Worm (Caenorhabditis elegans) whole organism, L4 larva: ENCODE measurements around the gene C30G4.4.
A peak's percentile ranks its signal among the peaks of the same experiment; 100 is the strongest.

Source experiments
- F10B5.3 ChIP-seq: sonication (generic microtip); optimal IDR thresholded peaks from 2 replicates; lab custom pipeline; 2016; ENCODE audit warnings: mild to moderate bottlenecking, missing genetic modification characterization, missing compliant biosample characterization
- T20F7.1 ChIP-seq: fragments of 200-800 bp; sonication (Bioruptor generic); optimal IDR thresholded peaks from 2 replicates; lab custom pipeline; 2018; ENCODE audit warnings: mild to moderate bottlenecking, missing genetic modification characterization, missing compliant biosample characterization
- Y105C5A.15 ChIP-seq: fragments of 200-800 bp; sonication (Bioruptor generic); IDR thresholded peaks from 2 replicates; pipeline ENCODE4 v1.3.6; 2022; ENCODE audit warnings: missing genetic modification characterization, missing compliant biosample characterization
- aha-1 ChIP-seq: fragments of 150-350 bp; peaks from one replicate; lab custom pipeline; 2014; ENCODE audit warnings: missing biosample characterization, missing genetic modification characterization
- ama-1 ChIP-seq: fragments of 150-350 bp; optimal IDR thresholded peaks from 2 replicates; lab custom pipeline; 2014; ENCODE audit warnings: inconsistent platforms, mixed read lengths
- ceh-44 ChIP-seq: fragments of 200-800 bp; sonication (Bioruptor generic); IDR thresholded peaks from 2 replicates; pipeline ENCODE4 v1.3.6; 2022; ENCODE audit warnings: missing genetic modification reagents, missing genetic modification characterization, missing compliant biosample characterization
- ceh-82 ChIP-seq: sonication (generic microtip); optimal IDR thresholded peaks from 2 replicates; lab custom pipeline; 2017; ENCODE audit warnings: missing biosample characterization, missing genetic modification characterization
- ces-1 ChIP-seq: fragments of 150-350 bp; sonication (generic microtip); optimal IDR thresholded peaks from 4 replicates; lab custom pipeline; 2014; ENCODE audit warnings: missing biosample characterization, missing genetic modification reagents, missing genetic modification characterization
- daf-12 ChIP-seq: fragments of 150-350 bp; optimal IDR thresholded peaks from 2 replicates; lab custom pipeline; 2014; ENCODE audit warnings: missing biosample characterization, missing genetic modification reagents, missing genetic modification characterization
- daf-16 ChIP-seq, 3 experiments: sonication (generic microtip); optimal IDR thresholded peaks; 2 replicates each; lab custom pipeline; 2016 to 2017; ENCODE audit warnings: missing genetic modification characterization in 3 of 3, missing genetic modification reagents in 3 of 3, mild to moderate bottlenecking in 2 of 3, missing compliant biosample characterization in 2 of 3, missing biosample characterization in 1 of 3, moderate library complexity in 1 of 3
- dmd-8 ChIP-seq: fragments of 200-800 bp; sonication (Bioruptor generic); IDR thresholded peaks from 2 replicates; pipeline ENCODE4 v1.3.6; 2022; ENCODE audit warnings: missing genetic modification characterization, missing compliant biosample characterization
- duxl-1 ChIP-seq: sonication (generic microtip); optimal IDR thresholded peaks from 2 replicates; lab custom pipeline; 2016; ENCODE audit warnings: mild to moderate bottlenecking, missing genetic modification characterization, moderate library complexity, missing compliant biosample characterization; ENCODE audit not compliant: poor library complexity
- egl-27 ChIP-seq: sonication (generic microtip); optimal IDR thresholded peaks from 3 replicates; lab custom pipeline; 2017; ENCODE audit warnings: missing biosample characterization, missing genetic modification reagents, missing genetic modification characterization
- egl-43 ChIP-seq: fragments of 200-800 bp; sonication (Bioruptor generic); IDR thresholded peaks from 2 replicates; pipeline ENCODE4 v1.3.6; 2022; ENCODE audit warnings: missing genetic modification reagents, missing genetic modification characterization, missing compliant biosample characterization
- hif-1 ChIP-seq, 2 experiments: sonication (generic microtip); optimal IDR thresholded peaks; 2 replicates each; lab custom pipeline; 2016 to 2017; ENCODE audit warnings: missing compliant biosample characterization in 2 of 2, missing genetic modification characterization in 2 of 2, missing genetic modification reagents in 2 of 2, missing genotype in 2 of 2, mild to moderate bottlenecking in 1 of 2
- hlh-11 ChIP-seq: fragments of 200-800 bp; sonication (Bioruptor generic); optimal IDR thresholded peaks from 2 replicates; lab custom pipeline; 2018; ENCODE audit warnings: mild to moderate bottlenecking, missing genetic modification characterization, missing compliant biosample characterization
- hlh-30 ChIP-seq: sonication (generic microtip); optimal IDR thresholded peaks from 2 replicates; lab custom pipeline; 2017; ENCODE audit warnings: antibody characterized with exemption, mild to moderate bottlenecking, missing genetic modification characterization, missing compliant biosample characterization; ENCODE audit not compliant: insufficient read depth
- lin-15B ChIP-seq: fragments of 150-350 bp; sonication (generic microtip); optimal IDR thresholded peaks from 3 replicates; lab custom pipeline; 2014; ENCODE audit warnings: missing biosample characterization, missing genetic modification characterization
- lin-29 ChIP-seq: fragments of 200-800 bp; sonication (Bioruptor generic); IDR thresholded peaks from 2 replicates; pipeline ENCODE4 v1.3.6; 2022; ENCODE audit warnings: missing genetic modification reagents, missing genetic modification characterization, missing compliant biosample characterization
- lin-39 ChIP-seq: fragments of 150-350 bp; optimal IDR thresholded peaks from 2 replicates; lab custom pipeline; 2014; ENCODE audit warnings: missing biosample characterization, missing genetic modification reagents, missing genetic modification characterization
- lir-3 ChIP-seq: sonication (generic microtip); optimal IDR thresholded peaks from 2 replicates; lab custom pipeline; 2016; ENCODE audit warnings: mild to moderate bottlenecking, missing genetic modification characterization, missing compliant biosample characterization
- mdl-1 ChIP-seq, 2 experiments: fragments of 150-350 bp in 1 of 2; sonication (generic microtip) in 1 of 2; optimal IDR thresholded peaks; 2 replicates each; lab custom pipeline; 2014 to 2017; ENCODE audit warnings: missing biosample characterization in 2 of 2, missing genetic modification characterization in 2 of 2
- mxl-3 ChIP-seq: fragments of 200-800 bp; sonication (Bioruptor generic); optimal IDR thresholded peaks from 2 replicates; lab custom pipeline; 2018; ENCODE audit warnings: mild to moderate bottlenecking, missing genetic modification characterization, missing compliant biosample characterization
- nhr-11 ChIP-seq: fragments of 150-350 bp; optimal IDR thresholded peaks from 2 replicates; lab custom pipeline; 2014; ENCODE audit warnings: missing biosample characterization, missing genetic modification characterization
- nhr-28 ChIP-seq: fragments of 150-350 bp; optimal IDR thresholded peaks from 2 replicates; lab custom pipeline; 2014; ENCODE audit warnings: missing biosample characterization, missing genetic modification characterization
- nhr-41 ChIP-seq: fragments of 200-800 bp; sonication (Bioruptor generic); IDR thresholded peaks from 2 replicates; pipeline ENCODE4 v1.3.6; 2022; ENCODE audit warnings: missing genetic modification reagents, missing genetic modification characterization, missing compliant biosample characterization
- nhr-77 ChIP-seq: fragments of 150-350 bp; optimal IDR thresholded peaks from 2 replicates; lab custom pipeline; 2014; ENCODE audit warnings: missing biosample characterization, missing genetic modification characterization
- php-3 ChIP-seq: fragments of 200-800 bp; sonication (Bioruptor generic); IDR thresholded peaks from 2 replicates; pipeline ENCODE4 v1.3.6; 2022; ENCODE audit warnings: missing genetic modification reagents, missing genetic modification characterization, missing compliant biosample characterization
- saeg-2 ChIP-seq: fragments of 200-800 bp; sonication (Bioruptor generic); IDR thresholded peaks from 2 replicates; pipeline ENCODE4 v1.3.6; 2022; ENCODE audit warnings: missing genetic modification reagents, missing genetic modification characterization, missing compliant biosample characterization
- spr-1 ChIP-seq: sonication (generic microtip); optimal IDR thresholded peaks from 2 replicates; lab custom pipeline; 2016; ENCODE audit warnings: mild to moderate bottlenecking, missing genetic modification characterization, missing compliant biosample characterization
- spr-3 ChIP-seq: fragments of 200-800 bp; sonication (Bioruptor generic); optimal IDR thresholded peaks from 2 replicates; lab custom pipeline; 2018; ENCODE audit warnings: mild to moderate bottlenecking, missing genetic modification characterization, missing compliant biosample characterization
- tag-97 ChIP-seq: fragments of 200-800 bp; sonication (Bioruptor generic); IDR thresholded peaks from 2 replicates; pipeline ENCODE4 v1.3.6; 2022; ENCODE audit warnings: missing genetic modification characterization, missing compliant biosample characterization
- tra-1 ChIP-seq: fragments of 200-800 bp; sonication (Bioruptor generic); IDR thresholded peaks from 2 replicates; pipeline ENCODE4 v1.3.6; 2022; ENCODE audit warnings: missing genetic modification reagents, missing genetic modification characterization, missing compliant biosample characterization
- unc-130 ChIP-seq: sonication (generic microtip); optimal IDR thresholded peaks from 2 replicates; lab custom pipeline; 2016; ENCODE audit warnings: missing genetic modification reagents, missing genetic modification characterization, missing compliant biosample characterization
- unc-62 ChIP-seq, 3 experiments: fragments of 150-350 bp in 1 of 3; sonication (generic microtip); optimal IDR thresholded peaks in 2 of 3; peaks in 1 of 3; 1 replicate in 1 of 3; 2 replicates in 2 of 3; lab custom pipeline; 2014 to 2017; ENCODE audit warnings: missing biosample characterization in 3 of 3, missing genetic modification characterization in 3 of 3, missing genetic modification reagents in 3 of 3, missing genotype in 1 of 3
- vab-7 ChIP-seq: fragments of 200-800 bp; sonication (Bioruptor generic); IDR thresholded peaks from 2 replicates; pipeline ENCODE4 v1.3.6; 2022; ENCODE audit warnings: missing genetic modification reagents, missing genetic modification characterization, missing compliant biosample characterization
- zag-1 ChIP-seq: fragments of 150-350 bp; optimal IDR thresholded peaks from 2 replicates; lab custom pipeline; 2014; ENCODE audit warnings: missing biosample characterization, missing genetic modification characterization
- zfp-2 ChIP-seq: sonication (generic microtip); optimal IDR thresholded peaks from 2 replicates; lab custom pipeline; 2016; ENCODE audit warnings: mild to moderate bottlenecking, missing genetic modification characterization, missing compliant biosample characterization
- zip-11 ChIP-seq: fragments of 200-800 bp; sonication (Bioruptor generic); IDR thresholded peaks from 2 replicates; pipeline ENCODE4 v1.3.6; 2022; ENCODE audit warnings: missing genetic modification characterization, missing compliant biosample characterization
- ztf-7 ChIP-seq: fragments of 150-350 bp; optimal IDR thresholded peaks from 2 replicates; lab custom pipeline; 2014; ENCODE audit warnings: missing biosample characterization, missing genetic modification characterization

The C30G4.4 gene

ce11 chrX:17054121-17054520 lies 17.9 kb downstream of the C30G4.4 start (continued):
- peak in 1 of 2 experiments; percentile 22 for TF ChIP-seq mdl-1 (tag; optimal IDR thresholded peaks at IDR 0.05; lab: Kevin White, UChicago)

ce11 chrX:17045529-17045928 lies 26.5 kb downstream of the C30G4.4 start, which contains the start of gene C30G4.2:
Gene C30G4.2 (minus strand): TSS chrX:17045629.
- no peak for TF ChIP-seq unc-130 (GFP tag; lab: Kevin White, UChicago)

ce11 chrX:17042946-17043345 lies 29.0 kb downstream of the C30G4.4 start, which contains the start of gene F35B3.7:
Gene F35B3.7 (minus strand): TSS chrX:17043078.
- peak; percentile 52; the same call in 1 of the 2 replicates for TF ChIP-seq dmd-8 (GFP tag; lab: Robert Waterston, UW)
- no peak for TF ChIP-seq tag-97 (GFP tag; lab: Robert Waterston, UW)
- TF ChIP-seq nhr-11 (tag; lab: Kevin White, UChicago): peak; percentile 83
- peak; percentile 44 for TF ChIP-seq hlh-11 (tag; lab: Kevin White, UChicago)
- peak; percentile 38 for TF ChIP-seq aha-1 (tag; lab: Kevin White, UChicago)
- no peak for TF ChIP-seq F10B5.3 (tag; lab: Kevin White, UChicago)
- no peak for TF ChIP-seq lin-29 (GFP tag; lab: Robert Waterston, UW)
- no peak for TF ChIP-seq egl-27
- peak; percentile 39 for TF ChIP-seq mxl-3 (GFP tag; lab: Kevin White, UChicago)
- peak; percentile 27 for TF ChIP-seq hlh-30 (tag; lab: Kevin White, UChicago)

- TF ChIP-seq daf-16 (GFP tag; optimal IDR thresholded peaks at IDR 0.05; lab: Kevin White, UChicago) (peak in 1 of 2 experiments; percentile 53), daf-16 (tag; optimal IDR thresholded peaks at IDR 0.05; lab: Kevin White, UChicago) (no peak), lin-15B (tag; lab: Kevin White, UChicago) (no peak), zag-1 (tag; lab: Kevin White, UChicago) (no peak), saeg-2 (no peak), lin-39 (tag; lab: Kevin White, UChicago) (no peak), ztf-7 (tag; lab: Kevin White, UChicago) (no peak), php-3 (GFP tag; lab: Robert Waterston, UW) (no peak), tra-1 (no peak), spr-1 (tag; lab: Kevin White, UChicago) (no peak), Y105C5A.15 (no peak), unc-62 (GFP tag; optimal IDR thresholded peaks at IDR 0.05 in 1 of 2; lab: Kevin White, UChicago) (peak in 1 of 2 experiments; percentile 97), unc-62 (tag; optimal IDR thresholded peaks at IDR 0.05; lab: Kevin White, UChicago) (no peak), egl-43 (GFP tag; lab: Robert Waterston, UW) (no peak), ces-1 (GFP tag; lab: Kevin White, UChicago) (no peak)
Observed at ce11 chrX:17041571-17041970, 30.4 kb downstream of the C30G4.4 start.

- no peak for TF ChIP-seq lin-29 (GFP tag; lab: Robert Waterston, UW)
- TF ChIP-seq lin-15B (tag; lab: Kevin White, UChicago): no peak
- TF ChIP-seq ceh-44 (GFP tag; lab: Robert Waterston, UW): no peak
- no peak for TF ChIP-seq ama-1 (lab: Kevin White, UChicago)
- TF ChIP-seq hif-1 (tag; optimal IDR thresholded peaks at IDR 0.05; lab: Kevin White, UChicago): no peak
- no peak for TF ChIP-seq ceh-82 (tag; lab: Kevin White, UChicago)
- no peak for TF ChIP-seq nhr-41
Observed at ce11 chrX:17038616-17039015, 33.4 kb downstream of the C30G4.4 start.

- TF ChIP-seq lir-3 (tag; lab: Kevin White, UChicago) (no peak), nhr-77 (tag; lab: Kevin White, UChicago) (no peak), nhr-28 (tag; lab: Kevin White, UChicago) (peak; percentile 3), spr-3 (GFP tag; lab: Kevin White, UChicago) (no peak), unc-62 (GFP tag; optimal IDR thresholded peaks at IDR 0.05 in 1 of 2; lab: Kevin White, UChicago) (peak in 1 of 2 experiments; percentile 65), unc-62 (tag; optimal IDR thresholded peaks at IDR 0.05; lab: Kevin White, UChicago) (no peak), T20F7.1 (GFP tag; lab: Kevin White, UChicago) (no peak), duxl-1 (tag; lab: Kevin White, UChicago) (no peak), hlh-30 (tag; lab: Kevin White, UChicago) (no peak), dmd-8 (GFP tag; lab: Robert Waterston, UW) (no peak), daf-12 (tag; lab: Kevin White, UChicago) (no peak), spr-1 (tag; lab: Kevin White, UChicago) (no peak), zip-11 (GFP tag; lab: Robert Waterston, UW) (no peak), zfp-2 (tag; lab: Kevin White, UChicago) (no peak), vab-7 (GFP tag; lab: Robert Waterston, UW) (no peak)
Observed at ce11 chrX:17034773-17035172, 37.2 kb downstream of the C30G4.4 start.
